Worm (Caenorhabditis elegans) whole organism, late embryonic: ENCODE measurements around the gene H03E18.1.

Source experiments
- C38D4.7 ChIP-seq: fragments of 200-800 bp; sonication (Bioruptor generic); optimal IDR thresholded peaks from 2 replicates; lab custom pipeline; 2018; ENCODE audit warnings: mild to moderate bottlenecking, missing genetic modification characterization, moderate library complexity, missing compliant biosample characterization
- F13H6.1 ChIP-seq: sonication (generic microtip); optimal IDR thresholded peaks from 2 replicates; lab custom pipeline; 2016; ENCODE audit warnings: missing genetic modification characterization, missing compliant biosample characterization
- Y22D7AL.16 ChIP-seq: sonication (generic microtip); optimal IDR thresholded peaks from 2 replicates; lab custom pipeline; 2016; ENCODE audit warnings: missing genetic modification characterization, missing compliant biosample characterization
- ahr-1 ChIP-seq: sonication (generic microtip); optimal IDR thresholded peaks from 2 replicates; lab custom pipeline; 2016; ENCODE audit warnings: missing genetic modification characterization, missing compliant biosample characterization
- ceh-14 ChIP-seq: sonication (generic microtip); optimal IDR thresholded peaks from 2 replicates; lab custom pipeline; 2016; ENCODE audit warnings: missing genotype, missing genetic modification characterization, missing compliant biosample characterization
- ceh-22 ChIP-seq: sonication (generic microtip); optimal IDR thresholded peaks from 2 replicates; lab custom pipeline; 2017; ENCODE audit warnings: missing biosample characterization, missing genetic modification characterization
- ceh-31 ChIP-seq: sonication (generic microtip); optimal IDR thresholded peaks from 2 replicates; lab custom pipeline; 2016; ENCODE audit warnings: missing genetic modification characterization, missing compliant biosample characterization
- ceh-34 ChIP-seq: sonication (generic microtip); optimal IDR thresholded peaks from 2 replicates; lab custom pipeline; 2016; ENCODE audit warnings: mild to moderate bottlenecking, missing genetic modification characterization, missing compliant biosample characterization
- ceh-45 ChIP-seq: fragments of 200-800 bp; sonication (Bioruptor generic); IDR thresholded peaks from 2 replicates; pipeline ENCODE4 v1.3.6; 2022; ENCODE audit warnings: missing genetic modification reagents, missing genetic modification characterization, missing compliant biosample characterization
- ceh-9 ChIP-seq: sonication (generic microtip); optimal IDR thresholded peaks from 2 replicates; lab custom pipeline; 2016; ENCODE audit warnings: mild to moderate bottlenecking, missing genetic modification characterization, inconsistent platforms, missing compliant biosample characterization
- dve-1 ChIP-seq: sonication (generic microtip); optimal IDR thresholded peaks from 2 replicates; lab custom pipeline; 2017; ENCODE audit warnings: antibody characterized with exemption, mild to moderate bottlenecking, missing genetic modification characterization, missing compliant biosample characterization
- elt-2 ChIP-seq: sonication (generic microtip); optimal IDR thresholded peaks from 2 replicates; lab custom pipeline; 2016; ENCODE audit warnings: missing genetic modification reagents, missing genetic modification characterization, missing compliant biosample characterization
- ets-4 ChIP-seq: sonication (generic microtip); optimal IDR thresholded peaks from 2 replicates; lab custom pipeline; 2016; ENCODE audit warnings: missing genetic modification characterization, missing compliant biosample characterization
- eyg-1 ChIP-seq: sonication (generic microtip); optimal IDR thresholded peaks from 2 replicates; lab custom pipeline; 2016; ENCODE audit warnings: missing genotype, missing genetic modification characterization, missing compliant biosample characterization
- fkh-10 ChIP-seq: fragments of 150-350 bp; optimal IDR thresholded peaks from 2 replicates; lab custom pipeline; 2014; ENCODE audit warnings: missing biosample characterization, missing genetic modification reagents, missing genetic modification characterization
- fkh-6 ChIP-seq: sonication (generic microtip); optimal IDR thresholded peaks from 2 replicates; lab custom pipeline; 2016; ENCODE audit warnings: missing genetic modification characterization, missing compliant biosample characterization
- gmeb-2 ChIP-seq: sonication (generic microtip); optimal IDR thresholded peaks from 2 replicates; lab custom pipeline; 2016; ENCODE audit warnings: missing genetic modification characterization, inconsistent platforms, missing compliant biosample characterization
- hlh-30 ChIP-seq: sonication (generic microtip); optimal IDR thresholded peaks from 2 replicates; lab custom pipeline; 2017; ENCODE audit warnings: antibody characterized with exemption, missing genetic modification characterization, missing compliant biosample characterization; ENCODE audit not compliant: insufficient read depth
- hlh-8 ChIP-seq: sonication (generic microtip); optimal IDR thresholded peaks from 2 replicates; lab custom pipeline; 2016; ENCODE audit warnings: missing genotype, missing genetic modification characterization, missing compliant biosample characterization
- lin-11 ChIP-seq: fragments of 200-800 bp; sonication (Bioruptor generic); optimal IDR thresholded peaks from 2 replicates; lab custom pipeline; 2018; ENCODE audit warnings: mild to moderate bottlenecking, missing genetic modification characterization, missing compliant biosample characterization
- mec-3 ChIP-seq: sonication (generic microtip); optimal IDR thresholded peaks from 2 replicates; lab custom pipeline; 2016; ENCODE audit warnings: borderline replicate concordance, missing genetic modification characterization, missing compliant biosample characterization
- nfya-1 ChIP-seq: sonication (generic microtip); optimal IDR thresholded peaks from 2 replicates; lab custom pipeline; 2017; ENCODE audit warnings: missing genetic modification characterization, mild to moderate bottlenecking, missing compliant biosample characterization, antibody characterized with exemption, moderate library complexity
- npax-4 ChIP-seq: sonication (generic microtip); optimal IDR thresholded peaks from 2 replicates; lab custom pipeline; 2016; ENCODE audit warnings: missing genetic modification characterization, missing compliant biosample characterization
- pat-9 ChIP-seq: fragments of 200-800 bp; sonication (Bioruptor generic); optimal IDR thresholded peaks from 2 replicates; lab custom pipeline; 2018; ENCODE audit warnings: mild to moderate bottlenecking, missing genetic modification characterization, moderate library complexity, missing compliant biosample characterization
- pax-1 ChIP-seq: fragments of 150-350 bp; optimal IDR thresholded peaks from 2 replicates; lab custom pipeline; 2014; ENCODE audit warnings: missing biosample characterization, missing genetic modification characterization
- pha-2 ChIP-seq: sonication (generic microtip); optimal IDR thresholded peaks from 2 replicates; lab custom pipeline; 2017; ENCODE audit warnings: mild to moderate bottlenecking, missing genetic modification characterization, missing compliant biosample characterization
- pros-1 ChIP-seq: fragments of 150-350 bp; optimal IDR thresholded peaks from 2 replicates; lab custom pipeline; 2014; ENCODE audit warnings: missing biosample characterization, missing genetic modification reagents, missing genetic modification characterization
- sdc-2 ChIP-seq: sonication (generic microtip); optimal IDR thresholded peaks from 2 replicates; lab custom pipeline; 2016; ENCODE audit warnings: missing genotype, missing genetic modification characterization, missing compliant biosample characterization
- sox-2 ChIP-seq: fragments of 200-800 bp; sonication (Bioruptor generic); IDR thresholded peaks from 2 replicates; pipeline ENCODE4 v1.3.6; 2022; ENCODE audit warnings: missing genetic modification reagents, missing genetic modification characterization, missing compliant biosample characterization
- syd-9 ChIP-seq: sonication (generic microtip); optimal IDR thresholded peaks from 2 replicates; lab custom pipeline; 2016; ENCODE audit warnings: mild to moderate bottlenecking, missing genetic modification characterization, moderate library complexity, missing compliant biosample characterization
- tbx-2 ChIP-seq: sonication (generic microtip); optimal IDR thresholded peaks from 2 replicates; lab custom pipeline; 2016; ENCODE audit warnings: missing genetic modification characterization, missing compliant biosample characterization
- unc-42 ChIP-seq: sonication (generic microtip); optimal IDR thresholded peaks from 2 replicates; lab custom pipeline; 2016; ENCODE audit warnings: missing genotype, missing genetic modification characterization, missing compliant biosample characterization
- unc-55 ChIP-seq: sonication (generic microtip); optimal IDR thresholded peaks from 2 replicates; lab custom pipeline; 2017; ENCODE audit warnings: missing biosample characterization, missing genetic modification reagents, missing genetic modification characterization
- unc-86 ChIP-seq: sonication (generic microtip); optimal IDR thresholded peaks from 2 replicates; lab custom pipeline; 2016; ENCODE audit warnings: missing genetic modification characterization, missing compliant biosample characterization
- zip-5 ChIP-seq: sonication (generic microtip); optimal IDR thresholded peaks from 2 replicates; lab custom pipeline; 2016; ENCODE audit warnings: missing genetic modification characterization, missing compliant biosample characterization
- ztf-16 ChIP-seq: sonication (generic microtip); optimal IDR thresholded peaks from 2 replicates; lab custom pipeline; 2017; ENCODE audit warnings: missing genetic modification characterization, missing compliant biosample characterization

The H03E18.1 gene

ce11 chrX:8463889-8464444 is 43.7 kb upstream of the H03E18.1 start:
- TF ChIP-seq ets-4 (tag; lab: Kevin White, UChicago) (no peak), mec-3 (tag; lab: Kevin White, UChicago) (no peak), unc-42 (no peak), lin-11 (tag; lab: Kevin White, UChicago) (no peak), C38D4.7 (no peak), hlh-8 (tag; lab: Kevin White, UChicago) (no peak), ceh-9 (no peak), tbx-2 (no peak), ceh-34 (tag; lab: Kevin White, UChicago) (no peak), syd-9 (tag; lab: Kevin White, UChicago) (no peak), pax-1 (no peak)

- no peak for TF ChIP-seq hlh-30 (tag; lab: Kevin White, UChicago)
- peak; percentile 34 for TF ChIP-seq elt-2
These were observed 37.4 kb upstream of the H03E18.1 start, which contains the start of gene mec-10 for ce11 chrX:8470126-8470772. Gene mec-10, minus strand, starts transcription at chrX:8470314.

- TF ChIP-seq pha-2: no peak
- peak; percentile 84 for TF ChIP-seq elt-2
These were observed 34.2 kb upstream of the H03E18.1 start for ce11 chrX:8473468-8473867.

- no peak for TF ChIP-seq Y22D7AL.16 (tag; lab: Kevin White, UChicago)
- peak; percentile 13 for TF ChIP-seq hlh-30 (tag; lab: Kevin White, UChicago)
- TF ChIP-seq, all 69 proteins: peak for 1
These were observed 32.5 kb upstream of the H03E18.1 start for ce11 chrX:8475142-8475541.

- no peak for TF ChIP-seq C38D4.7
- TF ChIP-seq mec-3 (tag; lab: Kevin White, UChicago): no peak
- no peak for TF ChIP-seq sox-2 (GFP tag; lab: Robert Waterston, UW)
- no peak for TF ChIP-seq ahr-1 (tag; lab: Kevin White, UChicago)
- TF ChIP-seq ztf-16 (tag; lab: Kevin White, UChicago): no peak
- TF ChIP-seq sdc-2 (tag; lab: Kevin White, UChicago): no peak
- no peak for TF ChIP-seq ceh-31
- no peak for TF ChIP-seq gmeb-2 (tag; lab: Kevin White, UChicago)
These were observed 31.9 kb upstream of the H03E18.1 start, which contains the start of gene nhr-14 for ce11 chrX:8475759-8476228. Gene nhr-14, minus strand, starts transcription at chrX:8476178.

- TF ChIP-seq ceh-14 (tag; lab: Kevin White, UChicago): no peak
- TF ChIP-seq fkh-10 (GFP tag; lab: Kevin White, UChicago): peak; percentile 58
These were observed 31.4 kb upstream of the H03E18.1 start for ce11 chrX:8476308-8476707.

- TF ChIP-seq F13H6.1: peak; percentile 22
- TF ChIP-seq zip-5: no peak
- no peak for TF ChIP-seq npax-4 (tag; lab: Kevin White, UChicago)
- TF ChIP-seq ceh-22 (tag; lab: Kevin White, UChicago): no peak
- no peak for TF ChIP-seq pha-2
- TF ChIP-seq dve-1 (tag; lab: Kevin White, UChicago): no peak
- no peak for TF ChIP-seq fkh-6
- TF ChIP-seq eyg-1 (tag; lab: Kevin White, UChicago): no peak
- no peak for TF ChIP-seq pat-9
- TF ChIP-seq ceh-34 (tag; lab: Kevin White, UChicago): no peak
- no peak for TF ChIP-seq tbx-2
- peak; percentile 58 for TF ChIP-seq elt-2
- no peak for TF ChIP-seq unc-55 (GFP tag; lab: Kevin White, UChicago)
- TF ChIP-seq ceh-9: no peak
- no peak for TF ChIP-seq C38D4.7
- peak; percentile 20 for TF ChIP-seq ztf-16 (tag; lab: Kevin White, UChicago)
- TF ChIP-seq ceh-31: peak; percentile 19
- no peak for TF ChIP-seq fkh-10 (GFP tag; lab: Kevin White, UChicago)
- TF ChIP-seq nfya-1 (tag; lab: Kevin White, UChicago): peak; percentile 48
- TF ChIP-seq unc-86 (tag; lab: Kevin White, UChicago): no peak
- peak; percentile 27 for TF ChIP-seq pros-1 (tag; lab: Kevin White, UChicago)
- no peak for TF ChIP-seq ceh-45
- TF ChIP-seq gmeb-2 (tag; lab: Kevin White, UChicago): no peak
These were observed 30.4 kb upstream of the H03E18.1 start for ce11 chrX:8477048-8477806.
